Worm (Caenorhabditis elegans) whole organism, mixed stage, embryonic: ENCODE results near the gene ccdc-55.

ENCODE experiments used
- ces-1 ChIP-seq: fragments of 150-350 bp; optimal IDR thresholded peaks from 2 replicates; lab custom pipeline; 2014; ENCODE audit warnings: missing biosample characterization, missing genetic modification reagents, missing genetic modification characterization
- nhr-12 ChIP-seq: fragments of 150-350 bp; optimal IDR thresholded peaks from 2 replicates; lab custom pipeline; 2014; ENCODE audit warnings: missing biosample characterization, missing genetic modification characterization
- zip-8 ChIP-seq: fragments of 150-350 bp; optimal IDR thresholded peaks from 2 replicates; lab custom pipeline; 2014; ENCODE audit warnings: missing biosample characterization, missing genetic modification characterization

DNA sequence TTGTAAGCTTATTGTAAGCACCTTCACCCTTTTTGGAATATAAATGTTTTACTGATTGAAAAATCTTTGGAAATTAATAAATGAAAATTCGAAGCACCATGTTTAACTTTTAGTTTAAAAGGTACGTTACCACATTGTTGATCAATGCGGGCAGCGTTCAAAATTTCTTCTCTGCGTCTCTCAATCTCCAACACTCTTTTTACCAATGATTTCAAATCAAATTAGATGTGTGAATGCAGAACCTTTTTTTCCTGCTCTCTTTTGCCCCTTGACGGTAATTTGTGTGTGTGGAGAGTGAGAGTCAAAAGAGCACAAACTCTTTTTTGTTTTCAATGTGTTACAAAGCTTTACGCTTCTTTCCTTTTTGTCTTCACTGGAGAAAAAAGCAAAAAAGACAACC is 44.7 kb downstream of the ccdc-55 start:
- TF ChIP-seq ces-1 (GFP tag; lab: Kevin White, UChicago): peak; percentile 45
- TF ChIP-seq zip-8 (tag; lab: Kevin White, UChicago): no peak
- no peak for TF ChIP-seq nhr-12
